Fruit fly (Drosophila melanogaster) whole organism, pupa: Measurements from ENCODE around the gene CG4297.

Experiments
- CG10348 ChIP-seq: fragments of 200-800 bp; sonication (Bioruptor generic); IDR thresholded peaks from 2 replicates; pipeline ENCODE4 v1.3.6; 2022; ENCODE audit warnings: missing biosample characterization, missing genetic modification characterization
- CG12605 ChIP-seq: fragments of 200-800 bp; sonication (Bioruptor generic); IDR thresholded peaks from 2 replicates; pipeline ENCODE4 v1.3.6; 2022; ENCODE audit warnings: missing biosample characterization, missing genetic modification characterization
- CG13204 ChIP-seq: fragments of 200-800 bp; sonication (Bioruptor generic); optimal IDR thresholded peaks from 2 replicates; lab custom pipeline; 2018; ENCODE audit warnings: missing biosample characterization, mild to moderate bottlenecking, missing genetic modification characterization, moderate library complexity
- CG14655 ChIP-seq: fragments of 200-800 bp; sonication (Bioruptor generic); optimal IDR thresholded peaks from 3 replicates; lab custom pipeline; 2017; ENCODE audit warnings: mild to moderate bottlenecking, missing biosample characterization, missing genetic modification reagents, missing genetic modification characterization
- CG15710 ChIP-seq: fragments of 200-800 bp; sonication (Bioruptor generic); optimal IDR thresholded peaks from 2 replicates; lab custom pipeline; 2018; ENCODE audit warnings: missing biosample characterization, mild to moderate bottlenecking, missing genetic modification characterization, moderate library complexity
- CG17806 ChIP-seq: fragments of 200-800 bp; sonication (Bioruptor generic); optimal IDR thresholded peaks from 2 replicates; lab custom pipeline; 2018; ENCODE audit warnings: missing biosample characterization, mild to moderate bottlenecking, missing genetic modification characterization, moderate library complexity
- CG32121 ChIP-seq: fragments of 200-800 bp; sonication (Bioruptor generic); IDR thresholded peaks from 2 replicates; pipeline ENCODE4 v1.3.6; 2022; ENCODE audit warnings: missing biosample characterization, missing genetic modification characterization
- CG34367 ChIP-seq: fragments of 200-800 bp; sonication (Bioruptor generic); optimal IDR thresholded peaks from 2 replicates; lab custom pipeline; 2018; ENCODE audit warnings: missing biosample characterization, mild to moderate bottlenecking, missing genetic modification characterization
- CG4496 ChIP-seq: fragments of 200-800 bp; sonication (Bioruptor generic); IDR thresholded peaks from 3 replicates; pipeline ENCODE4 v1.3.6; 2022; ENCODE audit warnings: missing biosample characterization, missing genetic modification characterization
- CG8159 ChIP-seq: fragments of 200-800 bp; sonication (Bioruptor generic); optimal IDR thresholded peaks from 3 replicates; lab custom pipeline; 2018; ENCODE audit warnings: missing biosample characterization, mild to moderate bottlenecking, missing genetic modification characterization, moderate library complexity
- CG8301 ChIP-seq: fragments of 200-800 bp; sonication (Bioruptor generic); optimal IDR thresholded peaks from 2 replicates; lab custom pipeline; 2018; ENCODE audit warnings: missing biosample characterization, mild to moderate bottlenecking, missing genetic modification characterization
- CG9948 ChIP-seq: fragments of 200-800 bp; sonication (Bioruptor generic); optimal IDR thresholded peaks from 2 replicates; lab custom pipeline; 2018; ENCODE audit warnings: missing biosample characterization, mild to moderate bottlenecking, missing genetic modification characterization, moderate library complexity
- D1 ChIP-seq: fragments of 200-800 bp; sonication (Bioruptor generic); optimal IDR thresholded peaks from 2 replicates; lab custom pipeline; 2018; ENCODE audit warnings: missing biosample characterization, mild to moderate bottlenecking, missing genetic modification characterization, moderate library complexity
- EcR ChIP-seq: fragments of 200-800 bp; sonication (Bioruptor generic); optimal IDR thresholded peaks from 3 replicates; lab custom pipeline; 2019; ENCODE audit warnings: missing biosample characterization, missing genetic modification characterization, mild to moderate bottlenecking, moderate library complexity, missing genetic modification reagents
- Ets98B ChIP-seq: fragments of 200-800 bp; sonication (Bioruptor generic); IDR thresholded peaks from 2 replicates; pipeline ENCODE4 v1.3.6; 2022; ENCODE audit warnings: missing biosample characterization, missing genetic modification characterization
- Pif1A ChIP-seq: fragments of 200-800 bp; sonication (Bioruptor generic); optimal IDR thresholded peaks from 3 replicates; lab custom pipeline; 2016; ENCODE audit warnings: missing biosample characterization, missing genetic modification characterization
- Pif1B ChIP-seq: fragments of 200-800 bp; sonication (Bioruptor generic); optimal IDR thresholded peaks from 3 replicates; lab custom pipeline; 2016; ENCODE audit warnings: missing biosample characterization, missing genetic modification characterization
- Snoo ChIP-seq: fragments of 200-800 bp; sonication (Bioruptor generic); optimal IDR thresholded peaks from 3 replicates; lab custom pipeline; 2017; ENCODE audit warnings: missing biosample characterization, mild to moderate bottlenecking, missing genetic modification characterization, inconsistent platforms
- fd96Ca ChIP-seq: fragments of 200-800 bp; sonication (Bioruptor generic); IDR thresholded peaks from 3 replicates; pipeline ENCODE4 v1.3.6; 2022; ENCODE audit warnings: missing biosample characterization, missing genetic modification characterization
- gl ChIP-seq: fragments of 200-800 bp; sonication (Bioruptor generic); optimal IDR thresholded peaks from 2 replicates; lab custom pipeline; 2018; ENCODE audit warnings: missing biosample characterization, mild to moderate bottlenecking, missing genetic modification characterization
- rn ChIP-seq: fragments of 200-800 bp; sonication (Bioruptor generic); IDR thresholded peaks from 2 replicates; pipeline ENCODE4 v1.3.6; 2022; ENCODE audit warnings: missing biosample characterization, missing genetic modification characterization

CG4297 gene

DNA sequence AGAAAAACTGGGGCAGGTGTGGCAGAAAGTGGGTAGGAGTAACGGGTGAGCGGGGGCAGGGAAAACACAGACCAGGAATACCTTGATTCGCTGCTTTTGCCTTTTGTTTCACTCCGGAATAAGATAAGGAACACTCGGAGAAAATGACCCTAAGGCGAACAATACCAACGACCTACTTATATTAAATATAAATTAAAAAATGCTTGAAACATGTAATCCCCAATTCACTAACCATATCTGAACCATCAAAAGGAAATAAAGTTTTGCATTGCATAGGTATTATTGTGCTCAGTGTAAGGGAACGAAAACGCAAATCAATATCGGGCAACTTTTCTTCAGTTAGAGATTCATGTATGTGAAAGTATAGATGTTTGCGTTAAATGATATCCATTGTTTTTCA lies 40.0 kb upstream of the CG4297 start:
- peak; percentile 58 for TF ChIP-seq CG15710 (tag; lab: Kevin White, UChicago)
- no peak for TF ChIP-seq gl (tag; lab: Kevin White, UChicago)
- no peak for TF ChIP-seq CG12605 (GFP tag; lab: Robert Waterston, UW)
- TF ChIP-seq rn (GFP tag; lab: Robert Waterston, UW) = 0 out of 2 replicates have a peak, but pooled peaks have one; percentile 20
- TF ChIP-seq CG34367 (tag; lab: Kevin White, UChicago) = peak; percentile 31
- TF ChIP-seq CG32121 (GFP tag; lab: Robert Waterston, UW) = no peak
- TF ChIP-seq CG17806 (tag; lab: Kevin White, UChicago) = peak; percentile 43
- TF ChIP-seq Pif1B (GFP tag; lab: Kevin White, UChicago) = peak; percentile 68
- TF ChIP-seq EcR (GFP tag; lab: Kevin White, UChicago) = no peak
- TF ChIP-seq fd96Ca (GFP tag; lab: Robert Waterston, UW) = no peak
- no peak for TF ChIP-seq D1 (tag; lab: Kevin White, UChicago)
- no peak for TF ChIP-seq CG14655
- TF ChIP-seq Ets98B (GFP tag; lab: Robert Waterston, UW) = no peak
- TF ChIP-seq CG13204 (GFP tag; lab: Kevin White, UChicago) = no peak
- no peak for TF ChIP-seq CG10348 (GFP tag; lab: Robert Waterston, UW)
- TF ChIP-seq CG9948 = peak; percentile 41
- TF ChIP-seq CG8159 (tag; lab: Kevin White, UChicago) = peak; percentile 63
- no peak for TF ChIP-seq CG8301 (tag; lab: Kevin White, UChicago)
- no peak for TF ChIP-seq CG4496
- TF ChIP-seq Pif1A = peak; percentile 59
- peak; percentile 77 for TF ChIP-seq Snoo (tag; lab: Kevin White, UChicago)

DNA sequence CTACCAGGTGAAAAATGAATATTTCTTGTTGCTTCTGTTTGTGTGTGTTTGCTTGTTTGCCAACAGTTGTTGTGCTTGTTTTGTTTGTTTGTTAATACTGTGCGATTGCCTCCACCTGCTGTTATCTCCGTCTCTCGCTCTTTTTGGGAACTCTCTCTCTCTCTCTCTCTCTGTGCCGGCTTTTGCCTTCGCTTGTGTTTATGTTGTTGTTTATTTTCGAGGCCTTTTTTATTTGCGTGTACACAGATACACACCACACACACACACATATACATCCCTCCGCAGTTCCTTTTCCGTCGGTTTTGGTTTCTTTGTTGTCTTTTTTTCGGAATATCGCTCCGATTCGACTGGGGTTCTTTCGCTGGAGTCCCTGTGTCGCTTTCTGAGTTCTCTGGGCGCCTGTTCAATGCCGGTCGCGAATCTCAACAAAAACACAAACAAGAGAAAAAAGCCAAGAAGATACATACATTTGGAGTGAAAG lies 38.6 kb upstream of the CG4297 start:
- TF ChIP-seq CG13204 (GFP tag; lab: Kevin White, UChicago) = peak; percentile 94
- peak; percentile 85 for TF ChIP-seq Snoo (tag; lab: Kevin White, UChicago)
- peak; percentile 73 for TF ChIP-seq fd96Ca (GFP tag; lab: Robert Waterston, UW)
- TF ChIP-seq gl (tag; lab: Kevin White, UChicago) = peak; percentile 97
- TF ChIP-seq CG12605 (GFP tag; lab: Robert Waterston, UW) = peak; percentile 70
- peak; percentile 79 for TF ChIP-seq Pif1B (GFP tag; lab: Kevin White, UChicago)
- TF ChIP-seq CG34367 (tag; lab: Kevin White, UChicago) = peak; percentile 73
- peak; percentile 82 for TF ChIP-seq CG14655
- peak; percentile 65 for TF ChIP-seq CG8301 (tag; lab: Kevin White, UChicago)
- TF ChIP-seq CG9948 = peak; percentile 72
- TF ChIP-seq CG10348 (GFP tag; lab: Robert Waterston, UW) = no peak
- TF ChIP-seq CG4496 = peak; percentile 77
- TF ChIP-seq Pif1A = peak; percentile 68
- TF ChIP-seq EcR (GFP tag; lab: Kevin White, UChicago) = peak; percentile 80
- peak; percentile 40 for TF ChIP-seq D1 (tag; lab: Kevin White, UChicago)
- no peak for TF ChIP-seq rn (GFP tag; lab: Robert Waterston, UW)
- peak; percentile 57 for TF ChIP-seq Ets98B (GFP tag; lab: Robert Waterston, UW)
- TF ChIP-seq CG15710 (tag; lab: Kevin White, UChicago) = peak; percentile 80
- TF ChIP-seq CG32121 (GFP tag; lab: Robert Waterston, UW) = no peak
- TF ChIP-seq CG17806 (tag; lab: Kevin White, UChicago) = peak; percentile 78
- TF ChIP-seq CG8159 (tag; lab: Kevin White, UChicago) = peak; percentile 89

DNA sequence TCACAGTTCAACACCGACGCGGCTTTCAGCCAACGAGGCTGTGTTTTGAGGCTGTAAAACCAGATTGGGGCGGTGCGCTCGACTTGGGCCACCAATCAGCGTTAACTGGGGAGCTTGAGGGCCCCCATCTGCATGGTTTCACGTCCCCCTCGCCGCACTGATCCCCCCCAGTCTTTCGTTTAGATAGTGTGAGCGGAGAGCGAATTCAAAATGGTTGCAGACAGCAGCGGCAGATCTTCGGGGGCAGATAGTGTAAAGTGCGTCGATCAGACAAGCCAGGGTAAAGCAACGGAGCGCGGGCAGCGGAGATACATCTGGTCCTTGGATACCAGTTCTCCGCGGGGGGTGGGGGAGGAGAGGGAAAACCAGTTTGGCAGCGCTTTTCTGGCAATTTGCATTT lies 35.2 kb upstream of the CG4297 start:
- TF ChIP-seq CG10348 (GFP tag; lab: Robert Waterston, UW) = no peak
- peak; percentile 61; the same call in 1 of the 3 replicates for TF ChIP-seq CG4496
- TF ChIP-seq CG8301 (tag; lab: Kevin White, UChicago) = no peak
- no peak for TF ChIP-seq Pif1A
- no peak for TF ChIP-seq CG9948
- TF ChIP-seq fd96Ca (GFP tag; lab: Robert Waterston, UW) = peak; percentile 51; the same call in 1 of the 3 replicates
- TF ChIP-seq Pif1B (GFP tag; lab: Kevin White, UChicago) = no peak
- no peak for TF ChIP-seq Snoo (tag; lab: Kevin White, UChicago)
- TF ChIP-seq CG13204 (GFP tag; lab: Kevin White, UChicago) = peak; percentile 11
- TF ChIP-seq CG15710 (tag; lab: Kevin White, UChicago) = no peak
- TF ChIP-seq CG32121 (GFP tag; lab: Robert Waterston, UW) = peak; percentile 18; the same call in 1 of the 2 replicates
- TF ChIP-seq CG12605 (GFP tag; lab: Robert Waterston, UW) = 0 out of 2 replicates have a peak, but pooled peaks have one; percentile 31
- no peak for TF ChIP-seq CG8159 (tag; lab: Kevin White, UChicago)
- TF ChIP-seq CG17806 (tag; lab: Kevin White, UChicago) = no peak
- no peak for TF ChIP-seq CG14655
- peak; percentile 52 for TF ChIP-seq EcR (GFP tag; lab: Kevin White, UChicago)
- TF ChIP-seq gl (tag; lab: Kevin White, UChicago) = peak; percentile 37
- TF ChIP-seq Ets98B (GFP tag; lab: Robert Waterston, UW) = peak; percentile 31; the same call in 1 of the 2 replicates
- no peak for TF ChIP-seq D1 (tag; lab: Kevin White, UChicago)
- TF ChIP-seq rn (GFP tag; lab: Robert Waterston, UW) = no peak
- no peak for TF ChIP-seq CG34367 (tag; lab: Kevin White, UChicago)

DNA sequence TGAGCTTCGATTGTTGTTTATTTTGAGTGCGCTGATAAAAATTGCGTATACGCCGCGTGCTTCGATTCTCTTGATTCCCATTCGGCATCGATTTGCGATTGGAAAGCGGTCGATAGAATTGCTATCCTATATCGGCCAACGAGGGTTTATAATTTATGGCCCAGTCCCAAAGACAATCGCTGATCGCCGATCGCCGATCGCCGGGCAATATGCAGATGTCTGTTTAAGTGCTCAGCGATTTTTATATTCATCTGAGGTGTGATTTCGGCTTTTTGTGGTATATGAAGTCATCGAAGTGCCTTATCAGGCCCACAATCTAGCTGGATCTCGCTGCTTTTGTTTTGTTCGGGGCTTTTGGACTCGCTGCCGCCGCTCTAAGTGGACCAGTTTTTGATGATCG lies 34.4 kb upstream of the CG4297 start:
- no peak for TF ChIP-seq rn (GFP tag; lab: Robert Waterston, UW)
- TF ChIP-seq CG9948 = no peak

dm6 chr2L:505009-505408 lies 33.0 kb upstream of the CG4297 start:
- TF ChIP-seq CG32121 (GFP tag; lab: Robert Waterston, UW) = no peak
- no peak for TF ChIP-seq CG8159 (tag; lab: Kevin White, UChicago)
- TF ChIP-seq Ets98B (GFP tag; lab: Robert Waterston, UW) = no peak
- no peak for TF ChIP-seq CG8301 (tag; lab: Kevin White, UChicago)
- no peak for TF ChIP-seq Pif1A
- no peak for TF ChIP-seq CG34367 (tag; lab: Kevin White, UChicago)
- TF ChIP-seq CG14655 = no peak
- no peak for TF ChIP-seq CG12605 (GFP tag; lab: Robert Waterston, UW)
- no peak for TF ChIP-seq gl (tag; lab: Kevin White, UChicago)
- TF ChIP-seq CG15710 (tag; lab: Kevin White, UChicago) = no peak
- TF ChIP-seq D1 (tag; lab: Kevin White, UChicago) = no peak
